Worm (Caenorhabditis elegans): ENCODE results near the gene K07E8.7.

ce11 chrII:678581-678980, 28.4 kb upstream of the K07E8.7 start, which contains the start of gene T02H6.9:
- TF ChIP-seq unc-39 (tag; optimal IDR thresholded peaks at IDR 0.05) (no peak), nhr-77 (tag; optimal IDR thresholded peaks at IDR 0.05) (no peak), nhr-76 (tag; optimal IDR thresholded peaks at IDR 0.05) (no peak), daf-12 (tag; optimal IDR thresholded peaks at IDR 0.05) (no peak), pha-4 (tag; optimal IDR thresholded peaks at IDR 0.05) (no peak), ceh-16 (tag; optimal IDR thresholded peaks at IDR 0.05) (no peak), nhr-28 (tag; optimal IDR thresholded peaks at IDR 0.05) (no peak), unc-62 (GFP tag; optimal IDR thresholded peaks at IDR 0.05) (no peak), lin-39 (tag; optimal IDR thresholded peaks at IDR 0.05) (no peak), elt-3 (tag; optimal IDR thresholded peaks at IDR 0.05) (no peak), pqm-1 (tag; optimal IDR thresholded peaks at IDR 0.05) (no peak)
